Worm (Caenorhabditis elegans) whole organism, mixed stage, embryonic: ENCODE data around the gene fbxb-106.
A peak's percentile ranks its signal among the peaks of the same experiment; 100 is the strongest.

Source experiments
- M03D4.4 ChIP-seq: sonication (generic microtip); optimal IDR thresholded peaks from 2 replicates; lab custom pipeline; 2017; ENCODE audit warnings: mild to moderate bottlenecking, missing genetic modification characterization, missing compliant biosample characterization
- bed-3 ChIP-seq: fragments of 200-800 bp; sonication (Bioruptor generic); optimal IDR thresholded peaks from 3 replicates; lab custom pipeline; 2018; ENCODE audit warnings: mild to moderate bottlenecking, missing genetic modification characterization, moderate library complexity, missing compliant biosample characterization
- blmp-1 ChIP-seq: fragments of 150-350 bp; optimal IDR thresholded peaks from 2 replicates; lab custom pipeline; 2014; ENCODE audit warnings: missing biosample characterization, missing genetic modification characterization
- ceh-39 ChIP-seq: fragments of 150-350 bp; optimal IDR thresholded peaks from 2 replicates; lab custom pipeline; 2014; ENCODE audit warnings: missing biosample characterization, missing genetic modification characterization
- ceh-43 ChIP-seq: fragments of 200-800 bp; sonication (Bioruptor generic); optimal IDR thresholded peaks from 2 replicates; lab custom pipeline; 2018; ENCODE audit warnings: mild to moderate bottlenecking, missing genetic modification characterization, moderate library complexity, missing compliant biosample characterization
- ceh-83 ChIP-seq: fragments of 200-800 bp; sonication (Bioruptor generic); optimal IDR thresholded peaks from 2 replicates; lab custom pipeline; 2018; ENCODE audit warnings: mild to moderate bottlenecking, missing genetic modification characterization, missing compliant biosample characterization
- ces-1 ChIP-seq: fragments of 150-350 bp; optimal IDR thresholded peaks from 2 replicates; lab custom pipeline; 2014; ENCODE audit warnings: missing biosample characterization, missing genetic modification reagents, missing genetic modification characterization
- cnd-1 ChIP-seq: fragments of 200-800 bp; sonication (Bioruptor generic); optimal IDR thresholded peaks from 2 replicates; lab custom pipeline; 2018; ENCODE audit warnings: mild to moderate bottlenecking, missing genetic modification characterization, missing compliant biosample characterization
- drap-1 ChIP-seq: fragments of 200-800 bp; sonication (Bioruptor generic); optimal IDR thresholded peaks from 3 replicates; lab custom pipeline; 2018; ENCODE audit warnings: mild to moderate bottlenecking, missing genetic modification characterization, missing compliant biosample characterization
- elt-1 ChIP-seq: sonication (generic microtip); optimal IDR thresholded peaks from 2 replicates; lab custom pipeline; 2017; ENCODE audit warnings: missing genetic modification characterization, mild to moderate bottlenecking, missing compliant biosample characterization, antibody characterized with exemption, moderate library complexity, borderline replicate concordance; ENCODE audit not compliant: insufficient read depth
- elt-3 ChIP-seq: fragments of 150-350 bp; optimal IDR thresholded peaks from 2 replicates; lab custom pipeline; 2014; ENCODE audit warnings: missing biosample characterization, missing genetic modification characterization
- ham-2 ChIP-seq: fragments of 200-800 bp; sonication (Bioruptor generic); optimal IDR thresholded peaks from 2 replicates; lab custom pipeline; 2018; ENCODE audit warnings: mild to moderate bottlenecking, missing genetic modification characterization, missing compliant biosample characterization
- hlh-1 ChIP-seq: fragments of 150-350 bp; optimal IDR thresholded peaks from 2 replicates; lab custom pipeline; 2014; ENCODE audit warnings: missing biosample characterization, missing genetic modification reagents, missing genetic modification characterization
- lin-13 ChIP-seq: fragments of 150-350 bp; optimal IDR thresholded peaks from 2 replicates; lab custom pipeline; 2014; ENCODE audit warnings: missing biosample characterization, missing genetic modification characterization
- mep-1 ChIP-seq: fragments of 150-350 bp; optimal IDR thresholded peaks from 2 replicates; lab custom pipeline; 2017; ENCODE audit warnings: missing biosample characterization, missing genetic modification reagents, missing genetic modification characterization, inconsistent platforms
- mls-2 ChIP-seq: sonication (generic microtip); optimal IDR thresholded peaks from 2 replicates; lab custom pipeline; 2016; ENCODE audit warnings: mild to moderate bottlenecking, missing genetic modification characterization, moderate library complexity, missing compliant biosample characterization
- nhr-237 ChIP-seq: fragments of 150-350 bp; optimal IDR thresholded peaks from 2 replicates; lab custom pipeline; 2014; ENCODE audit warnings: missing biosample characterization, missing genetic modification characterization
- nhr-28 ChIP-seq: fragments of 150-350 bp; optimal IDR thresholded peaks from 2 replicates; lab custom pipeline; 2014; ENCODE audit warnings: missing biosample characterization, missing genetic modification characterization
- sem-2 ChIP-seq: fragments of 200-800 bp; sonication (Bioruptor generic); optimal IDR thresholded peaks from 2 replicates; lab custom pipeline; 2018; ENCODE audit warnings: mild to moderate bottlenecking, missing genetic modification characterization, missing compliant biosample characterization
- snpc-4 ChIP-seq: fragments of 150-350 bp; optimal IDR thresholded peaks from 2 replicates; lab custom pipeline; 2014; ENCODE audit warnings: missing biosample characterization, missing genetic modification characterization
- sptf-1 ChIP-seq: sonication (generic microtip); optimal IDR thresholded peaks from 2 replicates; lab custom pipeline; 2017; ENCODE audit warnings: mild to moderate bottlenecking, missing genetic modification characterization, moderate library complexity, missing compliant biosample characterization
- tbx-8 ChIP-seq: fragments of 200-800 bp; sonication (Bioruptor generic); optimal IDR thresholded peaks from 2 replicates; lab custom pipeline; 2018; ENCODE audit warnings: mild to moderate bottlenecking, missing genetic modification characterization, moderate library complexity, missing compliant biosample characterization
- unc-120 ChIP-seq: sonication (generic microtip); optimal IDR thresholded peaks from 2 replicates; lab custom pipeline; 2017; ENCODE audit warnings: missing genetic modification characterization, missing compliant biosample characterization; ENCODE audit not compliant: poor library complexity, severe bottlenecking
- unc-62 ChIP-seq: fragments of 150-350 bp; optimal IDR thresholded peaks from 2 replicates; lab custom pipeline; 2014; ENCODE audit warnings: missing biosample characterization, missing genetic modification reagents, missing genetic modification characterization
- zip-8 ChIP-seq: fragments of 150-350 bp; optimal IDR thresholded peaks from 2 replicates; lab custom pipeline; 2014; ENCODE audit warnings: missing biosample characterization, missing genetic modification characterization
- ztf-11 ChIP-seq: fragments of 150-350 bp; optimal IDR thresholded peaks from 2 replicates; lab custom pipeline; 2014; ENCODE audit warnings: missing biosample characterization, missing genetic modification characterization

fbxb-106 gene

ce11 chrII:2787849-2788248, 25.6 kb downstream of the fbxb-106 start:
- TF ChIP-seq nhr-28 (tag; lab: Kevin White, UChicago) (no peak), ces-1 (no peak), ztf-11 (tag; lab: Kevin White, UChicago) (no peak), sem-2 (GFP tag; lab: Kevin White, UChicago) (no peak)

ce11 chrII:2791693-2792092, 29.5 kb downstream of the fbxb-106 start:
- TF ChIP-seq ztf-11 (tag; lab: Kevin White, UChicago) (no peak), sptf-1 (tag; lab: Kevin White, UChicago) (no peak), ceh-83 (GFP tag; lab: Kevin White, UChicago) (no peak), cnd-1 (tag; lab: Kevin White, UChicago) (no peak), blmp-1 (no peak)

- TF ChIP-seq mep-1 (no peak), drap-1 (GFP tag; lab: Kevin White, UChicago) (no peak), elt-3 (tag; lab: Kevin White, UChicago) (no peak), blmp-1 (no peak), zip-8 (tag; lab: Kevin White, UChicago) (no peak), tbx-8 (GFP tag; lab: Kevin White, UChicago) (no peak), bed-3 (GFP tag; lab: Kevin White, UChicago) (no peak), ztf-11 (tag; lab: Kevin White, UChicago) (no peak), hlh-1 (tag; lab: Kevin White, UChicago) (no peak), cnd-1 (tag; lab: Kevin White, UChicago) (no peak), nhr-237 (tag; lab: Kevin White, UChicago) (no peak), ces-1 (no peak), elt-1 (tag; lab: Kevin White, UChicago) (no peak), ceh-39 (tag; lab: Kevin White, UChicago) (no peak), ceh-43 (GFP tag; lab: Kevin White, UChicago) (no peak), snpc-4 (no peak), ceh-83 (GFP tag; lab: Kevin White, UChicago) (no peak)
Observed at ce11 chrII:2795413-2795812, 33.2 kb downstream of the fbxb-106 start.

ce11 chrII:2796431-2796830, 34.2 kb downstream of the fbxb-106 start:
- TF ChIP-seq nhr-28 (tag; lab: Kevin White, UChicago) (no peak), bed-3 (GFP tag; lab: Kevin White, UChicago) (no peak), hlh-1 (tag; lab: Kevin White, UChicago) (no peak)

- peak; percentile 3 for TF ChIP-seq elt-1 (tag; lab: Kevin White, UChicago)
- TF ChIP-seq ham-2 = no peak
Observed at ce11 chrII:2797951-2798350, 35.7 kb downstream of the fbxb-106 start.

- TF ChIP-seq elt-3 (tag; lab: Kevin White, UChicago) = peak; percentile 94
- no peak for TF ChIP-seq ces-1
- peak; percentile 6 for TF ChIP-seq unc-120 (tag; lab: Kevin White, UChicago)
- peak; percentile 33 for TF ChIP-seq nhr-237 (tag; lab: Kevin White, UChicago)
- TF ChIP-seq mls-2 (tag; lab: Kevin White, UChicago) = no peak
- peak; percentile 79 for TF ChIP-seq unc-62
- peak; percentile 95 for TF ChIP-seq elt-1 (tag; lab: Kevin White, UChicago)
Observed at ce11 chrII:2800550-2801233, 38.5 kb downstream of the fbxb-106 start, which contains the start of gene nhr-119. Gene nhr-119, minus strand, starts transcription at chrII:2800600.

- TF ChIP-seq ces-1 = no peak
- peak; percentile 2 for TF ChIP-seq lin-13 (tag; lab: Kevin White, UChicago)
- TF ChIP-seq M03D4.4 (tag; lab: Kevin White, UChicago) = no peak
- TF ChIP-seq, all 35 proteins: peak for 1
Observed at ce11 chrII:2801764-2802163, 39.6 kb downstream of the fbxb-106 start.
